Worm (Caenorhabditis elegans) whole organism, midembryonic: ENCODE results near the gene cal-1.

Source experiments
- T22C8.4 ChIP-seq: fragments of 200-800 bp; sonication (Bioruptor generic); IDR thresholded peaks from 2 replicates; pipeline ENCODE4 v1.3.6; 2022; ENCODE audit warnings: missing genetic modification characterization, missing compliant biosample characterization
- cog-1 ChIP-seq: sonication (generic microtip); optimal IDR thresholded peaks from 2 replicates; lab custom pipeline; 2016; ENCODE audit warnings: missing genetic modification characterization, missing compliant biosample characterization
- flt-1 ChIP-seq: fragments of 200-800 bp; sonication (Bioruptor generic); IDR thresholded peaks from 2 replicates; pipeline ENCODE4 v1.3.6; 2022; ENCODE audit warnings: missing genetic modification characterization, missing compliant biosample characterization
- klf-2 ChIP-seq: fragments of 200-800 bp; sonication (Bioruptor generic); conservative IDR thresholded peaks from 2 replicates; pipeline ENCODE4 v1.3.6; 2022; ENCODE audit warnings: missing genetic modification reagents, missing genetic modification characterization, missing compliant biosample characterization
- ref-1 ChIP-seq: fragments of 200-800 bp; sonication (Bioruptor generic); conservative IDR thresholded peaks from 2 replicates; pipeline ENCODE4 v1.3.6; 2022; ENCODE audit warnings: missing genetic modification reagents, missing genetic modification characterization, missing compliant biosample characterization
- tab-1 ChIP-seq: fragments of 200-800 bp; sonication (Bioruptor generic); IDR thresholded peaks from 2 replicates; pipeline ENCODE4 v1.3.6; 2022; ENCODE audit warnings: missing genetic modification characterization, missing compliant biosample characterization
- ztf-23 ChIP-seq: fragments of 200-800 bp; sonication (Bioruptor generic); IDR thresholded peaks from 2 replicates; pipeline ENCODE4 v1.3.6; 2022; ENCODE audit warnings: missing genetic modification reagents, missing genetic modification characterization, missing compliant biosample characterization
- ztf-29 ChIP-seq: fragments of 200-800 bp; sonication (Bioruptor generic); IDR thresholded peaks from 2 replicates; pipeline ENCODE4 v1.3.6; 2022; ENCODE audit warnings: missing genetic modification reagents, missing genetic modification characterization, missing compliant biosample characterization

DNA sequence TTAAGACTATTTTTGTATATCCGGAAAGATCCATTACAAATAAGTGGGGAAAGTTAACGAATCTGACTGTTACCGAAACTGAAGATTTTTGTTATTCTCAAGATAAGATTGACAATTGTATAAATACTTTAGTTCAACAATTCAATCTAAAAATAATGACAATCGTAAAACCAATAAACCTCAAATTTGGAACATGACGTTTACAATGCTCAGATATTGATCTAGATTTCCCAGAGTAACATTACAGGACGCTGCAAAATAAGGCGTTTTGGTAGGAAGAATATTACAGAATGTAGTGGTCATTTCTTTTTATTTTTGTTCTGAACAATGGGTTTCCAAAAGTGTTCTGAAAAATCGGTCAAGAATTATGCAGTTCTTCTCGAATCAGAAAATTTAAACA, 9.7 kb upstream of the cal-1 start, which contains the start of gene F45D3.1:
- TF ChIP-seq ztf-23 (GFP tag; lab: Robert Waterston, UW) (no peak), flt-1 (no peak), cog-1 (no peak), ztf-29 (GFP tag; lab: Robert Waterston, UW) (no peak), T22C8.4 (GFP tag; lab: Robert Waterston, UW) (no peak), klf-2 (GFP tag; lab: Robert Waterston, UW) (no peak), tab-1 (GFP tag; lab: Robert Waterston, UW) (no peak), ref-1 (no peak)
